Fruit fly (Drosophila melanogaster) whole organism, adult: ENCODE measurements around the gene Wdr37.

Source experiments
- CG12768 ChIP-seq: fragments of 200-800 bp; sonication (Bioruptor generic); optimal IDR thresholded peaks from 2 replicates; lab custom pipeline; 2017; ENCODE audit warnings: missing biosample characterization, missing genetic modification characterization, mild to moderate bottlenecking, moderate library complexity, missing genetic modification reagents
- CG7101 ChIP-seq: fragments of 200-800 bp; sonication (Bioruptor generic); optimal IDR thresholded peaks from 2 replicates; lab custom pipeline; 2018; ENCODE audit warnings: missing biosample characterization, mild to moderate bottlenecking, missing genetic modification characterization, moderate library complexity
- tj ChIP-seq: fragments of 200-800 bp; sonication (Bioruptor generic); optimal IDR thresholded peaks from 3 replicates; lab custom pipeline; 2017; ENCODE audit warnings: missing biosample characterization, mild to moderate bottlenecking, missing genetic modification characterization, moderate library complexity

DNA sequence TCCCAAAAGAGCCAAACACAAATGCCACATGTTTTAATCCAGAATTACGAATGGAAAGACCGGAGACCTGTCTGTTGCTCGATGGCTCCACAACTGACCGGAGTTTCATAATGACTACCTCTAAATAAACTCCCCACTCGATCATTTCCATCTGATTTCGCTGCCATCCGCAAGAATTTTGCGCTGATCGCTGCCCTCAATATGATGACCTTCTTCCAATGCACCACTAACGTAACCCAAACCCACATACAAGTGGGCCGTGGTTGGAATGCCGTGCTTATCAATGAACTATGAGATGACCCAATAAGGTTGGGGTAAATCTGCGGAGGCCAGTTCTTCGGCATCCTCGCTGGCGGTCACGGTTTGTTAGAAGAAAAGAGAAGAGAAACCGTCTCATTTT is 17.5 kb downstream of the Wdr37 start, which contains the start of gene CG14309:
- TF ChIP-seq tj (GFP tag; lab: Kevin White, UChicago): peak; percentile 45
- TF ChIP-seq CG12768 (GFP tag; lab: Kevin White, UChicago): no peak
- no peak for TF ChIP-seq CG7101 (tag; lab: Kevin White, UChicago)
